Fruit fly (Drosophila melanogaster): ENCODE measurements around the gene gskt.

- no peak for TF ChIP-seq GATAd (GFP tag; optimal IDR thresholded peaks at IDR 0.05)
- no peak for TF ChIP-seq sage (GFP tag; optimal IDR thresholded peaks at IDR 0.05)
- TF ChIP-seq dsf (GFP tag; optimal IDR thresholded peaks at IDR 0.05; ENCODE audit: borderline replicate concordance) = no peak
- no peak for TF ChIP-seq Rel (GFP tag; optimal IDR thresholded peaks at IDR 0.05)
- TF ChIP-seq Rel (tag; optimal IDR thresholded peaks at IDR 0.05) = no peak
- TF ChIP-seq psq (GFP tag; optimal IDR thresholded peaks at IDR 0.05) = no peak
- TF ChIP-seq CrebA (GFP tag; optimal IDR thresholded peaks at IDR 0.05; ENCODE audit: borderline replicate concordance) = no peak
Measured at dm6 chr3R:31336291-31336690, 35.9 kb upstream of the gskt start.
